Worm (Caenorhabditis elegans) whole organism, late embryonic: ENCODE measurements around the gene plc-4.

Experiments
- K02D7.2 ChIP-seq: sonication (generic microtip); optimal IDR thresholded peaks from 2 replicates; lab custom pipeline; 2017; ENCODE audit warnings: mild to moderate bottlenecking, missing genetic modification characterization, missing compliant biosample characterization
- K09A11.1 ChIP-seq: sonication (generic microtip); optimal IDR thresholded peaks from 2 replicates; lab custom pipeline; 2017; ENCODE audit warnings: antibody characterized with exemption, mild to moderate bottlenecking, missing genetic modification characterization, missing compliant biosample characterization; ENCODE audit not compliant: insufficient read depth
- T23F11.4 ChIP-seq: fragments of 200-800 bp; sonication (Bioruptor generic); optimal IDR thresholded peaks from 2 replicates; lab custom pipeline; 2018; ENCODE audit warnings: mild to moderate bottlenecking, missing genetic modification characterization, missing compliant biosample characterization
- ahr-1 ChIP-seq: sonication (generic microtip); optimal IDR thresholded peaks from 2 replicates; lab custom pipeline; 2016; ENCODE audit warnings: missing genetic modification characterization, missing compliant biosample characterization
- ceh-14 ChIP-seq: sonication (generic microtip); optimal IDR thresholded peaks from 2 replicates; lab custom pipeline; 2016; ENCODE audit warnings: missing genotype, missing genetic modification characterization, missing compliant biosample characterization
- ceh-18 ChIP-seq: sonication (generic microtip); optimal IDR thresholded peaks from 2 replicates; lab custom pipeline; 2016; ENCODE audit warnings: missing genetic modification characterization, missing compliant biosample characterization
- ceh-19 ChIP-seq: fragments of 200-800 bp; sonication (Bioruptor generic); optimal IDR thresholded peaks from 2 replicates; lab custom pipeline; 2018; ENCODE audit warnings: mild to moderate bottlenecking, missing genetic modification characterization, missing compliant biosample characterization
- ceh-2 ChIP-seq: sonication (generic microtip); optimal IDR thresholded peaks from 2 replicates; lab custom pipeline; 2016; ENCODE audit warnings: missing genotype, missing genetic modification characterization, missing compliant biosample characterization
- ceh-22 ChIP-seq: sonication (generic microtip); optimal IDR thresholded peaks from 2 replicates; lab custom pipeline; 2017; ENCODE audit warnings: missing biosample characterization, missing genetic modification characterization
- ceh-30 ChIP-seq: fragments of 150-350 bp; optimal IDR thresholded peaks from 2 replicates; lab custom pipeline; 2014; ENCODE audit warnings: missing biosample characterization, missing genetic modification characterization
- ceh-31 ChIP-seq: sonication (generic microtip); optimal IDR thresholded peaks from 2 replicates; lab custom pipeline; 2016; ENCODE audit warnings: missing genetic modification characterization, missing compliant biosample characterization
- ceh-34 ChIP-seq: sonication (generic microtip); optimal IDR thresholded peaks from 2 replicates; lab custom pipeline; 2016; ENCODE audit warnings: mild to moderate bottlenecking, missing genetic modification characterization, missing compliant biosample characterization
- ceh-45 ChIP-seq: fragments of 200-800 bp; sonication (Bioruptor generic); IDR thresholded peaks from 2 replicates; pipeline ENCODE4 v1.3.6; 2022; ENCODE audit warnings: missing genetic modification reagents, missing genetic modification characterization, missing compliant biosample characterization
- ceh-48 ChIP-seq: sonication (generic microtip); optimal IDR thresholded peaks from 2 replicates; lab custom pipeline; 2016; ENCODE audit warnings: missing genetic modification characterization, inconsistent platforms, missing compliant biosample characterization
- ceh-9 ChIP-seq: sonication (generic microtip); optimal IDR thresholded peaks from 2 replicates; lab custom pipeline; 2016; ENCODE audit warnings: mild to moderate bottlenecking, missing genetic modification characterization, inconsistent platforms, missing compliant biosample characterization
- dmd-4 ChIP-seq: sonication (generic microtip); optimal IDR thresholded peaks from 2 replicates; lab custom pipeline; 2016; ENCODE audit warnings: borderline replicate concordance, missing genetic modification characterization, missing compliant biosample characterization
- dve-1 ChIP-seq: sonication (generic microtip); optimal IDR thresholded peaks from 2 replicates; lab custom pipeline; 2017; ENCODE audit warnings: antibody characterized with exemption, mild to moderate bottlenecking, missing genetic modification characterization, missing compliant biosample characterization
- elt-4 ChIP-seq: sonication (generic microtip); optimal IDR thresholded peaks from 2 replicates; lab custom pipeline; 2016; ENCODE audit warnings: missing genetic modification characterization, missing compliant biosample characterization
- eyg-1 ChIP-seq: sonication (generic microtip); optimal IDR thresholded peaks from 2 replicates; lab custom pipeline; 2016; ENCODE audit warnings: missing genotype, missing genetic modification characterization, missing compliant biosample characterization
- fax-1 ChIP-seq: sonication (generic microtip); optimal IDR thresholded peaks from 2 replicates; lab custom pipeline; 2016; ENCODE audit warnings: missing genotype, missing genetic modification characterization, missing compliant biosample characterization
- fkh-10 ChIP-seq: fragments of 150-350 bp; optimal IDR thresholded peaks from 2 replicates; lab custom pipeline; 2014; ENCODE audit warnings: missing biosample characterization, missing genetic modification reagents, missing genetic modification characterization
- fkh-6 ChIP-seq: sonication (generic microtip); optimal IDR thresholded peaks from 2 replicates; lab custom pipeline; 2016; ENCODE audit warnings: missing genetic modification characterization, missing compliant biosample characterization
- hlh-15 ChIP-seq: sonication (generic microtip); optimal IDR thresholded peaks from 2 replicates; lab custom pipeline; 2016; ENCODE audit warnings: missing genetic modification characterization, missing compliant biosample characterization
- hlh-30 ChIP-seq: sonication (generic microtip); optimal IDR thresholded peaks from 2 replicates; lab custom pipeline; 2017; ENCODE audit warnings: antibody characterized with exemption, missing genetic modification characterization, missing compliant biosample characterization; ENCODE audit not compliant: insufficient read depth
- hlh-8 ChIP-seq: sonication (generic microtip); optimal IDR thresholded peaks from 2 replicates; lab custom pipeline; 2016; ENCODE audit warnings: missing genotype, missing genetic modification characterization, missing compliant biosample characterization
- lim-6 ChIP-seq: sonication (generic microtip); optimal IDR thresholded peaks from 2 replicates; lab custom pipeline; 2016; ENCODE audit warnings: missing genetic modification characterization, missing compliant biosample characterization
- lin-11 ChIP-seq: fragments of 200-800 bp; sonication (Bioruptor generic); optimal IDR thresholded peaks from 2 replicates; lab custom pipeline; 2018; ENCODE audit warnings: mild to moderate bottlenecking, missing genetic modification characterization, missing compliant biosample characterization
- madf-2 ChIP-seq: sonication (generic microtip); optimal IDR thresholded peaks from 2 replicates; lab custom pipeline; 2017; ENCODE audit warnings: missing genetic modification characterization, missing compliant biosample characterization
- npax-4 ChIP-seq: sonication (generic microtip); optimal IDR thresholded peaks from 2 replicates; lab custom pipeline; 2016; ENCODE audit warnings: missing genetic modification characterization, missing compliant biosample characterization
- pat-9 ChIP-seq: fragments of 200-800 bp; sonication (Bioruptor generic); optimal IDR thresholded peaks from 2 replicates; lab custom pipeline; 2018; ENCODE audit warnings: mild to moderate bottlenecking, missing genetic modification characterization, moderate library complexity, missing compliant biosample characterization
- pax-1 ChIP-seq: fragments of 150-350 bp; optimal IDR thresholded peaks from 2 replicates; lab custom pipeline; 2014; ENCODE audit warnings: missing biosample characterization, missing genetic modification characterization
- pha-2 ChIP-seq: sonication (generic microtip); optimal IDR thresholded peaks from 2 replicates; lab custom pipeline; 2017; ENCODE audit warnings: mild to moderate bottlenecking, missing genetic modification characterization, missing compliant biosample characterization
- pha-4 ChIP-seq: fragments of 150-350 bp; optimal IDR thresholded peaks from 2 replicates; lab custom pipeline; 2018; ENCODE audit warnings: missing biosample characterization, missing genetic modification reagents, missing genetic modification characterization
- pqm-1 ChIP-seq: sonication (generic microtip); optimal IDR thresholded peaks from 2 replicates; lab custom pipeline; 2016; ENCODE audit warnings: missing genetic modification characterization, missing compliant biosample characterization
- pros-1 ChIP-seq: fragments of 150-350 bp; optimal IDR thresholded peaks from 2 replicates; lab custom pipeline; 2014; ENCODE audit warnings: missing biosample characterization, missing genetic modification reagents, missing genetic modification characterization
- rnt-1 ChIP-seq: sonication (generic microtip); optimal IDR thresholded peaks from 2 replicates; lab custom pipeline; 2016; ENCODE audit warnings: missing genetic modification characterization, missing compliant biosample characterization
- sox-2 ChIP-seq: fragments of 200-800 bp; sonication (Bioruptor generic); IDR thresholded peaks from 2 replicates; pipeline ENCODE4 v1.3.6; 2022; ENCODE audit warnings: missing genetic modification reagents, missing genetic modification characterization, missing compliant biosample characterization
- sox-4 ChIP-seq: sonication (generic microtip); optimal IDR thresholded peaks from 2 replicates; lab custom pipeline; 2017; ENCODE audit warnings: mild to moderate bottlenecking, missing genetic modification characterization, inconsistent platforms, missing compliant biosample characterization
- syd-9 ChIP-seq: sonication (generic microtip); optimal IDR thresholded peaks from 2 replicates; lab custom pipeline; 2016; ENCODE audit warnings: mild to moderate bottlenecking, missing genetic modification characterization, moderate library complexity, missing compliant biosample characterization
- tbx-2 ChIP-seq: sonication (generic microtip); optimal IDR thresholded peaks from 2 replicates; lab custom pipeline; 2016; ENCODE audit warnings: missing genetic modification characterization, missing compliant biosample characterization
- tbx-7 ChIP-seq: sonication (generic microtip); optimal IDR thresholded peaks from 2 replicates; lab custom pipeline; 2016; ENCODE audit warnings: missing genotype, missing genetic modification characterization, missing compliant biosample characterization
- ttx-3 ChIP-seq: sonication (generic microtip); optimal IDR thresholded peaks from 2 replicates; lab custom pipeline; 2016; ENCODE audit warnings: missing genetic modification reagents, missing genetic modification characterization, missing compliant biosample characterization
- unc-3 ChIP-seq, 2 experiments: fragments of 200-800 bp in 1 of 2; sonication (Bioruptor generic) in 1 of 2; sonication (generic microtip) in 1 of 2; conservative IDR thresholded peaks in 1 of 2; optimal IDR thresholded peaks in 1 of 2; 2 replicates each; pipeline versions ENCODE4 v1.3.6 to Lab custom; 2016 to 2022; ENCODE audit warnings: missing compliant biosample characterization in 2 of 2, missing genetic modification characterization in 2 of 2, missing genetic modification reagents in 1 of 2
- unc-42 ChIP-seq: sonication (generic microtip); optimal IDR thresholded peaks from 2 replicates; lab custom pipeline; 2016; ENCODE audit warnings: missing genotype, missing genetic modification characterization, missing compliant biosample characterization
- unc-55 ChIP-seq: sonication (generic microtip); optimal IDR thresholded peaks from 2 replicates; lab custom pipeline; 2017; ENCODE audit warnings: missing biosample characterization, missing genetic modification reagents, missing genetic modification characterization
- unc-86 ChIP-seq: sonication (generic microtip); optimal IDR thresholded peaks from 2 replicates; lab custom pipeline; 2016; ENCODE audit warnings: missing genetic modification characterization, missing compliant biosample characterization
- zip-5 ChIP-seq: sonication (generic microtip); optimal IDR thresholded peaks from 2 replicates; lab custom pipeline; 2016; ENCODE audit warnings: missing genetic modification characterization, missing compliant biosample characterization

Gene plc-4

DNA sequence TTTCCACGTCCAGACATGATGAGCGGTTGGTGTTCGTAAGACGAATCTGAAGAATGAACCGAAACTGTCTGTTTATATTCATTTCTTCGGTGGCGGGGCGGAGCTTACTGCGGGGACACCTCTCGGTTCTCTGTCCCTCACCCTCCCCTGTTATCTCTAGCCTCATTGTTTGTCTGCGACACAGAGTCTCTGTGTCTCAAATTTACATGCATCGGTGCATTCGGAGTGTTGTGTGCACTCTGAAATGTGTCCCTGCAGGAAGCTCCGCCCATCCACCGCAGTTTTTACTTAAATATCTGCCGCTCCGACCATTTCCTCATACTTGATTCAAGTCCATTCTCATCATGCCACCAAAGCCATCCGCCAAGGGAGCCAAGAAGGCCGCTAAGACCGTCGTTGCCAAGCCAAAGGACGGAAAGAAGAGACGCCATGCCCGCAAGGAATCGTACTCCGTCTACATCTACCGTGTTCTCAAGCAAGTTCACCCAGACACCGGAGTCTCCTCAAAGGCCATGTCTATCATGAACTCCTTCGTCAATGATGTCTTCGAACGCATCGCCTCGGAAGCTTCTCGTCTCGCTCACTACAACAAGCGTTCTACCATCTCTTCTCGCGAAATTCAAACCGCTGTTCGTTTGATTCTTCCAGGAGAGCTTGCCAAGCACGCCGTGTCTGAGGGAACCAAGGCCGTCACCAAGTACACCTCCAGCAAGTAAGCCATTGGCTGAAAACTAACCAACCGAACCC lies 26.1 kb downstream of the plc-4 start, which contains the start of the genes his-61 and his-62 (continued):
- peak; percentile 69 for TF ChIP-seq tbx-7 (tag; lab: Kevin White, UChicago)
- TF ChIP-seq ceh-31 (tag; lab: Kevin White, UChicago) = peak; percentile 95
- TF ChIP-seq unc-55 (GFP tag; lab: Kevin White, UChicago) = peak; percentile 80
- peak; percentile 39 for TF ChIP-seq dmd-4
- TF ChIP-seq K02D7.2 = no peak
- TF ChIP-seq pax-1 (tag; lab: Kevin White, UChicago) = peak; percentile 89
- no peak for TF ChIP-seq pqm-1 (tag; lab: Kevin White, UChicago)
- no peak for TF ChIP-seq npax-4 (tag; lab: Kevin White, UChicago)
- no peak for TF ChIP-seq elt-4 (tag; lab: Kevin White, UChicago)
- no peak for TF ChIP-seq ceh-9 (tag; lab: Kevin White, UChicago)
- TF ChIP-seq zip-5 (tag; lab: Kevin White, UChicago) = no peak
- TF ChIP-seq hlh-15 (tag; lab: Kevin White, UChicago) = no peak
- TF ChIP-seq K09A11.1 (tag; lab: Kevin White, UChicago) = no peak
- peak; percentile 43 for TF ChIP-seq unc-42
- no peak for TF ChIP-seq pha-2
- TF ChIP-seq dve-1 (tag; lab: Kevin White, UChicago) = peak; percentile 90
- no peak for TF ChIP-seq ttx-3 (tag; lab: Kevin White, UChicago)
- no peak for TF ChIP-seq T23F11.4 (GFP tag; lab: Kevin White, UChicago)
- no peak for TF ChIP-seq ceh-22 (tag; lab: Kevin White, UChicago)
- peak; percentile 88 for TF ChIP-seq tbx-2 (tag; lab: Kevin White, UChicago)
- peak; percentile 60 for TF ChIP-seq ceh-2 (tag; lab: Kevin White, UChicago)
- TF ChIP-seq ceh-14 (tag; lab: Kevin White, UChicago) = peak; percentile 38
- no peak for TF ChIP-seq fkh-6 (tag; lab: Kevin White, UChicago)
- peak; percentile 40 for TF ChIP-seq ceh-19 (GFP tag; lab: Kevin White, UChicago)
- no peak for TF ChIP-seq eyg-1
- peak; percentile 78 for TF ChIP-seq pros-1 (tag; lab: Kevin White, UChicago)
- no peak for TF ChIP-seq pat-9 (tag; lab: Kevin White, UChicago)
- peak; percentile 94 for TF ChIP-seq ceh-34 (tag; lab: Kevin White, UChicago)
- peak; percentile 65 for TF ChIP-seq unc-86
- peak; percentile 38 for TF ChIP-seq ahr-1
- TF ChIP-seq sox-2 (GFP tag; lab: Robert Waterston, UW) = peak; percentile 90
- TF ChIP-seq fkh-10 (GFP tag; lab: Kevin White, UChicago) = no peak
- no peak for TF ChIP-seq fax-1 (tag; lab: Kevin White, UChicago)
- TF ChIP-seq madf-2 (tag; lab: Kevin White, UChicago) = peak; percentile 46
- no peak for TF ChIP-seq ceh-48 (tag; lab: Kevin White, UChicago)
- TF ChIP-seq ceh-45 (GFP tag; lab: Robert Waterston, UW) = peak; percentile 66; the same call in 1 of the 2 replicates
- TF ChIP-seq ceh-30 = no peak
- TF ChIP-seq sox-4 (tag; lab: Kevin White, UChicago) = no peak
- peak; percentile 43 for TF ChIP-seq ceh-18 (tag; lab: Kevin White, UChicago)
- TF ChIP-seq pha-4 = no peak
- no peak for TF ChIP-seq lim-6 (tag; lab: Kevin White, UChicago)
- peak; percentile 65 for TF ChIP-seq rnt-1 (tag; lab: Kevin White, UChicago)
- TF ChIP-seq lin-11 (tag; lab: Kevin White, UChicago) = no peak
- TF ChIP-seq syd-9 = peak; percentile 2
- TF ChIP-seq hlh-8 (tag; lab: Kevin White, UChicago) = no peak
- TF ChIP-seq hlh-30 (tag; lab: Kevin White, UChicago) = no peak
- no peak for TF ChIP-seq unc-3 (GFP tag; conservative IDR thresholded peaks at IDR 0.05; lab: Robert Waterston, UW)
- TF ChIP-seq unc-3 (tag; optimal IDR thresholded peaks at IDR 0.05; lab: Kevin White, UChicago) = no peak
